Worm (Caenorhabditis elegans) whole organism, early embryonic: ENCODE results near the gene ZK930.4.
A peak's percentile ranks its signal among the peaks of the same experiment; 100 is the strongest.

Source experiments
- B0310.2 ChIP-seq: sonication (generic microtip); optimal IDR thresholded peaks from 2 replicates; lab custom pipeline; 2016; ENCODE audit warnings: mild to moderate bottlenecking, missing genetic modification characterization, missing compliant biosample characterization
- F13C5.2 ChIP-seq: sonication (generic microtip); optimal IDR thresholded peaks from 2 replicates; lab custom pipeline; 2017; ENCODE audit warnings: mild to moderate bottlenecking, missing genetic modification characterization, inconsistent platforms, missing compliant biosample characterization
- aly-1 ChIP-seq: sonication (generic microtip); optimal IDR thresholded peaks from 2 replicates; lab custom pipeline; 2016; ENCODE audit warnings: missing genetic modification characterization, missing compliant biosample characterization
- ama-1 ChIP-seq: fragments of 150-350 bp; optimal IDR thresholded peaks from 2 replicates; lab custom pipeline; 2014
- ceh-13 ChIP-seq: fragments of 200-800 bp; sonication (Bioruptor generic); optimal IDR thresholded peaks from 2 replicates; lab custom pipeline; 2018; ENCODE audit warnings: mild to moderate bottlenecking, missing genetic modification characterization, missing compliant biosample characterization
- ceh-36 ChIP-seq: sonication (generic microtip); optimal IDR thresholded peaks from 2 replicates; lab custom pipeline; 2016; ENCODE audit warnings: missing genetic modification characterization, inconsistent platforms, missing compliant biosample characterization
- ets-7 ChIP-seq: sonication (generic microtip); optimal IDR thresholded peaks from 2 replicates; lab custom pipeline; 2016; ENCODE audit warnings: missing genotype, missing genetic modification characterization, missing compliant biosample characterization
- flt-1 ChIP-seq: fragments of 200-800 bp; sonication (Bioruptor generic); IDR thresholded peaks from 2 replicates; pipeline ENCODE4 v1.3.6; 2022; ENCODE audit warnings: missing genetic modification characterization, missing compliant biosample characterization
- hmbx-1 ChIP-seq: sonication (generic microtip); optimal IDR thresholded peaks from 2 replicates; lab custom pipeline; 2016; ENCODE audit warnings: mild to moderate bottlenecking, missing genetic modification characterization, missing compliant biosample characterization
- hmg-4 ChIP-seq: fragments of 200-800 bp; sonication (Bioruptor generic); optimal IDR thresholded peaks from 2 replicates; lab custom pipeline; 2018; ENCODE audit warnings: mild to moderate bottlenecking, missing genetic modification characterization, missing compliant biosample characterization
- hnd-1 ChIP-seq: sonication (generic microtip); optimal IDR thresholded peaks from 2 replicates; lab custom pipeline; 2016; ENCODE audit warnings: missing genetic modification characterization, missing compliant biosample characterization
- pes-1 ChIP-seq: fragments of 200-800 bp; sonication (Bioruptor generic); IDR thresholded peaks from 2 replicates; pipeline ENCODE4 v1.3.6; 2022; ENCODE audit warnings: missing genetic modification reagents, missing genetic modification characterization, missing compliant biosample characterization
- scrt-1 ChIP-seq: fragments of 200-800 bp; sonication (Bioruptor generic); IDR thresholded peaks from 2 replicates; pipeline ENCODE4 v1.3.6; 2022; ENCODE audit warnings: missing genetic modification characterization, missing compliant biosample characterization
- sea-1 ChIP-seq: fragments of 200-800 bp; sonication (Bioruptor generic); conservative IDR thresholded peaks from 2 replicates; pipeline ENCODE4 v1.3.6; 2022; ENCODE audit warnings: missing genetic modification characterization, missing compliant biosample characterization
- tbx-11 ChIP-seq: fragments of 200-800 bp; sonication (Bioruptor generic); IDR thresholded peaks from 2 replicates; pipeline ENCODE4 v1.3.6; 2022; ENCODE audit warnings: missing genetic modification characterization, missing compliant biosample characterization
- tbx-37 ChIP-seq: fragments of 200-800 bp; sonication (Bioruptor generic); conservative IDR thresholded peaks from 2 replicates; pipeline ENCODE4 v1.3.6; 2022; ENCODE audit warnings: missing genetic modification reagents, missing genetic modification characterization, missing compliant biosample characterization
- tra-4 ChIP-seq: sonication (generic microtip); optimal IDR thresholded peaks from 2 replicates; lab custom pipeline; 2017; ENCODE audit warnings: missing genetic modification characterization, missing compliant biosample characterization

The ZK930.4 gene

ce11 chrII:11922757-11923538 is 16.6 kb downstream of the ZK930.4 start:
- TF ChIP-seq ceh-36 (tag; lab: Kevin White, UChicago) = peak; percentile 79
- no peak for TF ChIP-seq ets-7

- TF ChIP-seq tbx-11 (no peak), B0310.2 (tag; lab: Kevin White, UChicago) (no peak), ceh-13 (GFP tag; lab: Kevin White, UChicago) (no peak), F13C5.2 (tag; lab: Kevin White, UChicago) (no peak), aly-1 (no peak), ceh-36 (tag; lab: Kevin White, UChicago) (peak; percentile 61), hmbx-1 (tag; lab: Kevin White, UChicago) (no peak)
Measured at ce11 chrII:11923620-11924298, 17.4 kb downstream of the ZK930.4 start.

ce11 chrII:11925203-11925602 is 18.9 kb downstream of the ZK930.4 start:
- TF ChIP-seq hmbx-1 (tag; lab: Kevin White, UChicago) (no peak), tra-4 (tag; lab: Kevin White, UChicago) (no peak), ceh-13 (GFP tag; lab: Kevin White, UChicago) (no peak), ets-7 (no peak), hnd-1 (tag; lab: Kevin White, UChicago) (no peak), tbx-37 (GFP tag; lab: Robert Waterston, UW) (no peak), scrt-1 (GFP tag; lab: Robert Waterston, UW) (no peak), ama-1 (lab: Kevin White, UChicago) (no peak), B0310.2 (tag; lab: Kevin White, UChicago) (no peak), pes-1 (no peak), hmg-4 (no peak), F13C5.2 (tag; lab: Kevin White, UChicago) (no peak), tbx-11 (no peak), ceh-36 (tag; lab: Kevin White, UChicago) (no peak)

- TF ChIP-seq hmbx-1 (tag; lab: Kevin White, UChicago) (no peak), pes-1 (no peak), aly-1 (no peak), ama-1 (lab: Kevin White, UChicago) (no peak), sea-1 (GFP tag; lab: Robert Waterston, UW) (no peak), B0310.2 (tag; lab: Kevin White, UChicago) (no peak), ceh-36 (tag; lab: Kevin White, UChicago) (no peak), tra-4 (tag; lab: Kevin White, UChicago) (no peak), hnd-1 (tag; lab: Kevin White, UChicago) (no peak), ceh-13 (GFP tag; lab: Kevin White, UChicago) (no peak), scrt-1 (GFP tag; lab: Robert Waterston, UW) (no peak), hmg-4 (no peak), flt-1 (GFP tag; lab: Robert Waterston, UW) (no peak), tbx-11 (no peak), tbx-37 (GFP tag; lab: Robert Waterston, UW) (no peak), ets-7 (no peak), F13C5.2 (tag; lab: Kevin White, UChicago) (no peak)
Measured at ce11 chrII:11926501-11926900, 20.2 kb downstream of the ZK930.4 start.

- no peak for TF ChIP-seq hmg-4
- TF ChIP-seq scrt-1 (GFP tag; lab: Robert Waterston, UW) = no peak
- TF ChIP-seq ceh-13 (GFP tag; lab: Kevin White, UChicago) = no peak
- TF ChIP-seq tra-4 (tag; lab: Kevin White, UChicago) = no peak
- TF ChIP-seq ceh-36 (tag; lab: Kevin White, UChicago) = no peak
- no peak for TF ChIP-seq tbx-11
- TF ChIP-seq ets-7 = no peak
- no peak for TF ChIP-seq tbx-37 (GFP tag; lab: Robert Waterston, UW)
- no peak for TF ChIP-seq ama-1 (lab: Kevin White, UChicago)
- no peak for TF ChIP-seq aly-1
- no peak for TF ChIP-seq sea-1 (GFP tag; lab: Robert Waterston, UW)
Measured at ce11 chrII:11928752-11929151, 22.4 kb downstream of the ZK930.4 start.

ce11 chrII:11930132-11930531 is 23.8 kb downstream of the ZK930.4 start:
- TF ChIP-seq B0310.2 (tag; lab: Kevin White, UChicago) = no peak
- TF ChIP-seq ceh-36 (tag; lab: Kevin White, UChicago) = peak; percentile 64

ce11 chrII:11935266-11935665 is 28.9 kb downstream of the ZK930.4 start, which contains the start of gene lin-29:
lin-29 (minus strand) TSS chrII:11935343.
- TF ChIP-seq ceh-13 (GFP tag; lab: Kevin White, UChicago) (no peak), hnd-1 (tag; lab: Kevin White, UChicago) (no peak), scrt-1 (GFP tag; lab: Robert Waterston, UW) (no peak), hmbx-1 (tag; lab: Kevin White, UChicago) (no peak), aly-1 (no peak), tbx-37 (GFP tag; lab: Robert Waterston, UW) (no peak), flt-1 (GFP tag; lab: Robert Waterston, UW) (no peak), sea-1 (GFP tag; lab: Robert Waterston, UW) (no peak), ama-1 (lab: Kevin White, UChicago) (no peak), pes-1 (no peak), ceh-36 (tag; lab: Kevin White, UChicago) (no peak), B0310.2 (tag; lab: Kevin White, UChicago) (no peak), ets-7 (no peak), hmg-4 (no peak), F13C5.2 (tag; lab: Kevin White, UChicago) (no peak), tbx-11 (no peak), tra-4 (tag; lab: Kevin White, UChicago) (no peak)
